Fruit fly (Drosophila melanogaster): ENCODE results near the gene CG14324.

Gene CG14324

DNA sequence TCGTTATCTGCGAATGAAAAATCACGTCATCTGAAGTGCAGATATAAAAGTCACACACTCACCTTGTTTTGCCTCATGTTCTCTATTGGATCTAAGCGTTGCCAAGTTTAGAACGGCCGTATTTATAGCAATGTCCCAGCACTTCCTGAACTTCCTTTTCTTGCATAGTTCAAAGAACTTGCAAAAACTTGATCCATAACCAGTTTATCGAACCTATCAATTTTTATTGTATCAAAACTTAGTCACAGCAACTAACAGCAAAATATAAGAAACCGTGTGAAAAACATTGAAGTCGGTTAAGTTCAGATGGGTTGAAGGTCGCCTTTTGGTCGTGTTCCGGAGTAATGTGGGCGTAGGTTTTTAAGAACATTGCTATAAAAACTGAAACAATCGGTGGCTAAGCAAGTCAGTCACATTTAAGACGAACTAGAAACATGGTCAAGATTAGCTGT lies at the start of gene CG14324, which contains the start of gene CG14326:
CG14324 (minus strand) TSS at position 101 of the 452 bp plus-strand sequence.
CG14326 (plus strand) TSS at position 402 of the 452 bp plus-strand sequence.
- no peak for TF ChIP-seq Hr96 (GFP tag; optimal IDR thresholded peaks at IDR 0.05)
- no peak for TF ChIP-seq Crg-1 (GFP tag; optimal IDR thresholded peaks at IDR 0.05)
- no peak for TF ChIP-seq CG5204 (GFP tag; optimal IDR thresholded peaks at IDR 0.05)
- no peak for TF ChIP-seq CG33017 (tag; optimal IDR thresholded peaks at IDR 0.05)
- TF ChIP-seq tj (GFP tag; optimal IDR thresholded peaks at IDR 0.05) = no peak
- no peak for TF ChIP-seq bab1 (GFP tag; optimal IDR thresholded peaks at IDR 0.05)
- no peak for TF ChIP-seq cic (GFP tag; optimal IDR thresholded peaks at IDR 0.05)
- TF ChIP-seq cnc (optimal IDR thresholded peaks at IDR 0.05) = no peak
- no peak for TF ChIP-seq CG1620 (GFP tag; optimal IDR thresholded peaks at IDR 0.05)
- no peak for TF ChIP-seq ovo (GFP tag; optimal IDR thresholded peaks at IDR 0.05)
- no peak for TF ChIP-seq pad (GFP tag; optimal IDR thresholded peaks at IDR 0.05)
- no peak for TF ChIP-seq Mnt (GFP tag; optimal IDR thresholded peaks at IDR 0.05)
- TF ChIP-seq CG7045 (GFP tag; optimal IDR thresholded peaks at IDR 0.05) = no peak
- no peak for TF ChIP-seq CG11617 (GFP tag; optimal IDR thresholded peaks at IDR 0.05)
- TF ChIP-seq kay (GFP tag; ENCODE audit: borderline replicate concordance) = no peak
- no peak for TF ChIP-seq CG7101 (tag; optimal IDR thresholded peaks at IDR 0.05)
- no peak for TF ChIP-seq Clk (GFP tag; optimal IDR thresholded peaks at IDR 0.05)

DNA sequence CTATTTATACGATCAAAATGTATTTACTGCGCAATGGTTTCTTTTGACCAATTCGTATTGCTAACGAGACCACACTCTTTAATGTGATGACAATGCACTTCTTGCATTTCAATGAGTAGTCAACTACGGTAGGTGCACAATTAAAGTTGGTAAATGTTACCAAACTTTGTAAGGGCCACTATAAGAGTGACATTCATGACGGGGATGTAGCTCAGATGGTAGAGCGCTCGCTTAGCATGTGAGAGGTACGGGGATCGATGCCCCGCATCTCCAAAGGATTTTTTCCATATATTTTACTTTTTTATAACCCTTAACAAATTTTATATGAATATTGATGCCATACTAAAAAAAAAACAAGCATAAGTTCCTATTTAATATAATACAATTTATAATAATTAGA lies 49.4 kb upstream of the CG14324 start:
- no peak for TF ChIP-seq CG1620 (GFP tag; optimal IDR thresholded peaks at IDR 0.05)
- TF ChIP-seq cnc (optimal IDR thresholded peaks at IDR 0.05) = no peak
- TF ChIP-seq kay (GFP tag; ENCODE audit: borderline replicate concordance) = no peak
- TF ChIP-seq Crg-1 (GFP tag; optimal IDR thresholded peaks at IDR 0.05) = no peak
- TF ChIP-seq Hr96 (GFP tag; optimal IDR thresholded peaks at IDR 0.05) = no peak
- no peak for TF ChIP-seq CG7045 (GFP tag; optimal IDR thresholded peaks at IDR 0.05)
- no peak for TF ChIP-seq CG33017 (tag; optimal IDR thresholded peaks at IDR 0.05)
- no peak for TF ChIP-seq toe (GFP tag; optimal IDR thresholded peaks at IDR 0.05)
- no peak for TF ChIP-seq cic (GFP tag; optimal IDR thresholded peaks at IDR 0.05)
- TF ChIP-seq bab1 (GFP tag; optimal IDR thresholded peaks at IDR 0.05) = peak; percentile 14
- TF ChIP-seq tj (GFP tag; optimal IDR thresholded peaks at IDR 0.05) = peak; percentile 87
- no peak for TF ChIP-seq CG7101 (tag; optimal IDR thresholded peaks at IDR 0.05)

DNA sequence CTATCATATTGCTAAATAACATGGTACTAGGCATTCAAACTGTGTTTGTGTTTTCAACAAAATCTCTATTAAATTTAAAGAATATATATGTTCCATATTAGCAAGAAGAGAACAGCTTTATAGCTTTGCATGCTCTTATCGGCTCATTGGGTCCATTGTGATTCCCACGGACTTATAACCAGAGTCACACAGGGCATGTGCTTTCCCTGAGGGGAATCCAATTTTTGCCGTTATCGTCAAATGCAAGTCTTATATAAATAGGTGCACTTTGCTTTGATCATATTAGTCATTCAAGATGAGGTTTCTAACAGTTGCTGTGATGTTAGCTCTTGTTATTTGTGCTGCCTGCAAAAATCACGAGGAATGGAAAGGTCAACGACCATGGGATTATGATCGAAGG lies 48.7 kb upstream of the CG14324 start, which contains the start of gene CG45045:
CG45045 (plus strand) TSS at position 294 of the 400 bp plus-strand sequence.
- TF ChIP-seq CG7101 (tag; optimal IDR thresholded peaks at IDR 0.05) (no peak), tj (GFP tag; optimal IDR thresholded peaks at IDR 0.05) (no peak), ovo (GFP tag; optimal IDR thresholded peaks at IDR 0.05) (no peak), cic (GFP tag; optimal IDR thresholded peaks at IDR 0.05) (no peak), CG12768 (GFP tag; optimal IDR thresholded peaks at IDR 0.05) (no peak), CG33017 (tag; optimal IDR thresholded peaks at IDR 0.05) (no peak), Mnt (GFP tag; optimal IDR thresholded peaks at IDR 0.05) (no peak), CG14711 (tag; optimal IDR thresholded peaks at IDR 0.05) (no peak), CG11617 (GFP tag; optimal IDR thresholded peaks at IDR 0.05) (no peak), CG5204 (GFP tag; optimal IDR thresholded peaks at IDR 0.05) (no peak), Clk (GFP tag; optimal IDR thresholded peaks at IDR 0.05) (no peak), cnc (optimal IDR thresholded peaks at IDR 0.05) (no peak), pad (GFP tag; optimal IDR thresholded peaks at IDR 0.05) (no peak), bab1 (GFP tag; optimal IDR thresholded peaks at IDR 0.05) (no peak), Crg-1 (GFP tag; optimal IDR thresholded peaks at IDR 0.05) (no peak)

DNA sequence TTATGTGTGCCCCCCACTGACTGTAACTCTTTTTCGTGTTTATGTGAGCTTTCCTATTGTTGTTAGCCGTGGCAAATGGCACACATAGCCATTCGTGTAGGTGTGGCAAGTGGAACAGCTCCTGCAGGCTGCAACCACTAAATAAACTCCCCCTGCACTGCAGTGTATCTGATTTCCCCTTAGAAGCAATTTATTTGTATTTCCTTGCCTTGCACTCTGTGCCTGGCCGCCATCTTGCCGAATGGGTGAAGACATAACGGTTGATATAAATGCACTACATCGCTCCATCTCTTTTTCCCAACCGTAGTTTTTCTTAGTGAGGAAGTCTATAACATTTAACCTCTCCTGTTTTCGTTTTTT lies 48.2 kb upstream of the CG14324 start:
- TF ChIP-seq ovo (GFP tag; optimal IDR thresholded peaks at IDR 0.05) (no peak), Mnt (GFP tag; optimal IDR thresholded peaks at IDR 0.05) (no peak), CG33017 (tag; optimal IDR thresholded peaks at IDR 0.05) (no peak), Crg-1 (GFP tag; optimal IDR thresholded peaks at IDR 0.05) (no peak), CG7045 (GFP tag; optimal IDR thresholded peaks at IDR 0.05) (no peak)

DNA sequence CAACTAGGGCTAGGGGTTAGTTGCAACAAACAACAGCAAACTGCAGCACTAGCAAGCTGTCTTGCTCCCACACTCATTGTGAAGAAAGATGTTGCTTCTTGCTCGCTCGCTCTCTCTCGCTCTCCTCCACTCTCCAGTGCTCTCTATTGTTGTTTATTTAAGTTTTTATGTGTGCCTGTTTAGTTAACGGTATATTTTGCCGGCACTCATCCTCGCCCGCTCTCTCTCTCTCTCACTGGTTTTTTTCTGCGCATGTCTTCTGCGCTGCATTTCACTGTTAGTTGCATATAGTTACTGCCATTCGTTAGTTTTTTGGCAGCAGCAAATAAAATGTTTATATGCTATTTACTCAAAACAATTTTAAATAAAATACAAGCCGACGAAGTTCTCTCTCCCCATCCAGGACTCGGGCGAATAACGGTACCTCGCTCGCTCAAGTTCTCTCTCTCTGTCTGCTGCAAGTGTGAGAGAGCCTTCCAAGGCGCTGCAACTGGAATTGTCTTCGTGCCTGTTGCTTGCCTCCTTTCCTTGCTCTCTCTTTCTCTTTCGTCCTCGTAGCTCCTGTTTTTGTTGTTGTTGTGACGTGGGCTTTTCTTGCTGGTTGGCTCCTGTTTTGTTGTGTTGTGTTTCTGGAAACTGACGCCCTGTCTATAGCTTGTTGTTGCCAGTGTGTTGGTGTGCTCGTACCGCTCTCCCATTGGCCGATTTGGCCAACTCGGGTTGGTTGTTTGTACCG lies 47.6 kb upstream of the CG14324 start:
- TF ChIP-seq Mnt (GFP tag; optimal IDR thresholded peaks at IDR 0.05) (no peak), CG5204 (GFP tag; optimal IDR thresholded peaks at IDR 0.05) (no peak), CG1620 (GFP tag; optimal IDR thresholded peaks at IDR 0.05) (no peak), bab1 (GFP tag; optimal IDR thresholded peaks at IDR 0.05) (no peak), CG7045 (GFP tag; optimal IDR thresholded peaks at IDR 0.05) (no peak), CG7101 (tag; optimal IDR thresholded peaks at IDR 0.05) (no peak), Hr96 (GFP tag; optimal IDR thresholded peaks at IDR 0.05) (no peak), pad (GFP tag; optimal IDR thresholded peaks at IDR 0.05) (no peak)

DNA sequence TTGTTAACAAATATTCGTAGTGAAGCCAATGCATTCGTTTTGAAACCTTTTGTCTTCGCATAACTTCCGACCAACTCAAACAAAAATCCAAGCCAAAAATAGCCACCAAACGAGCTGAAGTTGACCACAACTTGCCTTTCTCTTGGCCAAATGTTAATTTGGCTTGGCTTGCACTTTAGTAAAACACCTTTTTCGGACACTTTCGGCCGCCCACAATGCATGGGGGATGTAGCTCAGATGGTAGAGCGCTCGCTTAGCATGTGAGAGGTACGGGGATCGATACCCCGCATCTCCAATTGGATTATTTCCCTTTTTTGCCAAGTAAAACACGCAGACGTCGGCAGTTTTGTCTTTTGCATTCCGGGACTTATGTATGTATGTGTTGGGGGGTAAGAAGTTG lies 38.3 kb upstream of the CG14324 start:
- TF ChIP-seq bab1 (GFP tag; optimal IDR thresholded peaks at IDR 0.05) = peak; percentile 17
- no peak for TF ChIP-seq Mnt (GFP tag; optimal IDR thresholded peaks at IDR 0.05)
- TF ChIP-seq CG12768 (GFP tag; optimal IDR thresholded peaks at IDR 0.05) = no peak
- TF ChIP-seq kay (GFP tag; ENCODE audit: borderline replicate concordance) = no peak
- TF ChIP-seq cnc (optimal IDR thresholded peaks at IDR 0.05) = no peak
- no peak for TF ChIP-seq cic (GFP tag; optimal IDR thresholded peaks at IDR 0.05)
- peak; percentile 70 for TF ChIP-seq tj (GFP tag; optimal IDR thresholded peaks at IDR 0.05)
- TF ChIP-seq pad (GFP tag; optimal IDR thresholded peaks at IDR 0.05) = no peak

DNA sequence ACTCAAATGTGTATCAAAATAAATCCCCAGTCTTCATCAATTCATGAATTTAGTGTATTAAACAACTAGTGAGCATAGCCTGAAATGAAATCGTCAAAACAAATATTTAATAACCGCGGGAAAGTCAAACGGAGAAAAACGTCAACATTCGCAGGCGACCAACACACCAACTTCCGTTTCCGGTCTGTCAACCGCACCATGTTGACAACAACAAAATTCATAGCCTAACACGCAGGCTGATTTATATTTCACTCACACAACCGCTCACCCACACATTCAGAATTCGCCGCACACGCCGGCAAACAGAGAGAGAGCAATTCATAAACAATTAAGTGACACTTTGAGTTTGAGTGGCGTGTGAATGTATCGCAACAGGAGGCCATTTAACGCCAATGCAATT lies 36.4 kb upstream of the CG14324 start:
- no peak for TF ChIP-seq toe (GFP tag; optimal IDR thresholded peaks at IDR 0.05)

All from whole organism, adult.